Fruit fly (Drosophila melanogaster) whole organism, embryonic: Measurements from ENCODE around the gene CG32772.

Source experiments
- Ada2b ChIP-seq: fragments of 200-800 bp; sonication (Bioruptor generic); IDR thresholded peaks from 2 replicates; pipeline ENCODE4 v1.3.6; 2022; ENCODE audit warnings: missing biosample characterization, missing genetic modification characterization
- Bdp1 ChIP-seq: fragments of 200-800 bp; sonication (Bioruptor generic); optimal IDR thresholded peaks from 3 replicates; lab custom pipeline; 2016; ENCODE audit warnings: missing biosample characterization, missing genetic modification characterization
- Blimp-1 ChIP-seq: fragments of 200-800 bp; sonication (Bioruptor generic); optimal IDR thresholded peaks from 3 replicates; lab custom pipeline; 2018; ENCODE audit warnings: missing biosample characterization, missing genetic modification characterization, mild to moderate bottlenecking, moderate library complexity, missing genetic modification reagents
- CG1024 ChIP-seq: fragments of 200-800 bp; sonication (Bioruptor generic); IDR thresholded peaks from 2 replicates; pipeline ENCODE4 v1.3.6; 2022; ENCODE audit warnings: missing biosample characterization, missing genetic modification characterization
- CG10654 ChIP-seq: fragments of 200-800 bp; sonication (Bioruptor generic); optimal IDR thresholded peaks from 2 replicates; lab custom pipeline; 2016; ENCODE audit warnings: missing biosample characterization, missing genetic modification characterization
- CG11093 ChIP-seq: fragments of 200-800 bp; sonication (Bioruptor generic); IDR thresholded peaks from 3 replicates; pipeline ENCODE4 v1.3.6; 2022; ENCODE audit warnings: missing biosample characterization, missing genetic modification characterization
- CG11247 ChIP-seq: fragments of 200-800 bp; sonication (Bioruptor generic); IDR thresholded peaks from 2 replicates; pipeline ENCODE4 v1.3.6; 2022; ENCODE audit warnings: missing biosample characterization, missing genetic modification characterization
- CG12769 ChIP-seq: fragments of 200-800 bp; sonication (Bioruptor generic); optimal IDR thresholded peaks from 2 replicates; lab custom pipeline; 2019; ENCODE audit warnings: missing biosample characterization, mild to moderate bottlenecking, missing genetic modification characterization, moderate library complexity
- CG14710 ChIP-seq: fragments of 200-800 bp; sonication (Bioruptor generic); optimal IDR thresholded peaks from 3 replicates; lab custom pipeline; 2019; ENCODE audit warnings: missing biosample characterization, mild to moderate bottlenecking, missing genetic modification characterization, moderate library complexity
- CG15601 ChIP-seq: fragments of 200-800 bp; sonication (Bioruptor generic); optimal IDR thresholded peaks from 3 replicates; lab custom pipeline; 2019; ENCODE audit warnings: missing biosample characterization, mild to moderate bottlenecking, missing genetic modification characterization, moderate library complexity
- CG16863 ChIP-seq: fragments of 200-800 bp; sonication (Bioruptor generic); optimal IDR thresholded peaks from 3 replicates; lab custom pipeline; 2016; ENCODE audit warnings: missing biosample characterization, missing genetic modification characterization
- CG17612 ChIP-seq: fragments of 200-800 bp; sonication (Bioruptor generic); IDR thresholded peaks from 2 replicates; pipeline ENCODE4 v1.3.6; 2022; ENCODE audit warnings: missing biosample characterization, missing genetic modification characterization
- CG17802 ChIP-seq: fragments of 200-800 bp; sonication (Bioruptor generic); optimal IDR thresholded peaks from 2 replicates; lab custom pipeline; 2018; ENCODE audit warnings: missing biosample characterization, mild to moderate bottlenecking, missing genetic modification characterization, moderate library complexity
- CG2712 ChIP-seq: fragments of 200-800 bp; optimal IDR thresholded peaks from 3 replicates; lab custom pipeline; 2019; ENCODE audit warnings: missing biosample characterization, mild to moderate bottlenecking, missing genetic modification characterization, moderate library complexity
- CG30431 ChIP-seq: fragments of 200-800 bp; sonication (Bioruptor generic); optimal IDR thresholded peaks from 2 replicates; lab custom pipeline; 2017; ENCODE audit warnings: missing biosample characterization, missing genetic modification characterization
- CG3163 ChIP-seq: fragments of 200-800 bp; sonication (Bioruptor generic); optimal IDR thresholded peaks from 3 replicates; lab custom pipeline; 2016; ENCODE audit warnings: missing biosample characterization, missing genetic modification characterization
- CG3281 ChIP-seq: fragments of 200-800 bp; sonication (Bioruptor generic); optimal IDR thresholded peaks from 3 replicates; lab custom pipeline; 2017; ENCODE audit warnings: missing biosample characterization, mild to moderate bottlenecking, missing genetic modification characterization
- CG43689 ChIP-seq: fragments of 200-800 bp; sonication (Bioruptor generic); IDR thresholded peaks from 2 replicates; pipeline ENCODE4 v1.3.6; 2022; ENCODE audit warnings: missing biosample characterization, missing genetic modification characterization
- CG4707 ChIP-seq: fragments of 200-800 bp; sonication (Bioruptor generic); optimal IDR thresholded peaks from 2 replicates; lab custom pipeline; 2018; ENCODE audit warnings: missing biosample characterization, mild to moderate bottlenecking, missing genetic modification characterization, moderate library complexity
- CG8359 ChIP-seq: fragments of 200-800 bp; sonication (Bioruptor generic); optimal IDR thresholded peaks from 2 replicates; lab custom pipeline; 2017; ENCODE audit warnings: missing biosample characterization, mild to moderate bottlenecking, missing genetic modification characterization, borderline replicate concordance
- CG8924 ChIP-seq: fragments of 200-800 bp; optimal IDR thresholded peaks from 3 replicates; lab custom pipeline; 2019; ENCODE audit warnings: missing biosample characterization, mild to moderate bottlenecking, missing genetic modification characterization, moderate library complexity
- Dip2 ChIP-seq: fragments of 200-800 bp; sonication (Bioruptor generic); IDR thresholded peaks from 2 replicates; pipeline ENCODE4 v1.3.6; 2022; ENCODE audit warnings: missing biosample characterization, missing genetic modification characterization
- Ets97D ChIP-seq: fragments of 200-800 bp; sonication (Bioruptor generic); optimal IDR thresholded peaks from 3 replicates; lab custom pipeline; 2016; ENCODE audit warnings: missing biosample characterization, missing genetic modification characterization
- Fer2 ChIP-seq: fragments of 200-800 bp; sonication (Bioruptor generic); optimal IDR thresholded peaks from 2 replicates; lab custom pipeline; 2018; ENCODE audit warnings: missing biosample characterization, mild to moderate bottlenecking, missing genetic modification characterization, moderate library complexity
- Gsc ChIP-seq: fragments of 200-800 bp; sonication (Bioruptor generic); IDR thresholded peaks from 2 replicates; pipeline ENCODE4 v1.3.6; 2022; ENCODE audit warnings: missing biosample characterization, missing genetic modification characterization
- Hr3 ChIP-seq: fragments of 200-800 bp; sonication (Bioruptor generic); optimal IDR thresholded peaks from 3 replicates; lab custom pipeline; 2016; ENCODE audit warnings: missing biosample characterization, missing genetic modification characterization
- Mad ChIP-seq: fragments of 200-800 bp; sonication (Bioruptor generic); optimal IDR thresholded peaks from 2 replicates; lab custom pipeline; 2016; ENCODE audit warnings: missing biosample characterization, missing genetic modification characterization
- NK7.1 ChIP-seq: fragments of 200-800 bp; sonication (Bioruptor generic); optimal IDR thresholded peaks from 3 replicates; lab custom pipeline; 2016; ENCODE audit warnings: missing biosample characterization, missing genetic modification characterization
- Sox102F ChIP-seq: fragments of 200-800 bp; sonication (Bioruptor generic); optimal IDR thresholded peaks from 2 replicates; lab custom pipeline; 2018; ENCODE audit warnings: missing biosample characterization, mild to moderate bottlenecking, missing genetic modification characterization, moderate library complexity
- ash1 ChIP-seq: fragments of 200-800 bp; sonication (Bioruptor generic); optimal IDR thresholded peaks from 2 replicates; lab custom pipeline; 2018; ENCODE audit warnings: missing biosample characterization, mild to moderate bottlenecking, missing genetic modification characterization
- bigmax ChIP-seq: fragments of 200-800 bp; sonication (Bioruptor generic); optimal IDR thresholded peaks from 2 replicates; lab custom pipeline; 2018; ENCODE audit warnings: missing biosample characterization, mild to moderate bottlenecking, missing genetic modification characterization
- cad ChIP-seq: fragments of >200 bp; optimal IDR thresholded peaks from 2 replicates; lab custom pipeline; 2017; ENCODE audit warnings: missing biosample characterization, missing genetic modification characterization
- da ChIP-seq: fragments of 200-800 bp; sonication (Bioruptor generic); optimal IDR thresholded peaks from 2 replicates; lab custom pipeline; 2016; ENCODE audit warnings: missing biosample characterization, missing genetic modification characterization
- dpn ChIP-seq, 2 experiments: fragments of 200-800 bp; sonication (Bioruptor generic); optimal IDR thresholded peaks; 3 replicates each; lab custom pipeline; 2016; ENCODE audit warnings: missing biosample characterization in 2 of 2, missing genetic modification characterization in 2 of 2
- ems ChIP-seq: fragments of 200-800 bp; sonication (Bioruptor generic); optimal IDR thresholded peaks from 3 replicates; lab custom pipeline; 2016; ENCODE audit warnings: missing biosample characterization, missing genetic modification characterization
- eve ChIP-seq, 2 experiments: fragments of >200 bp; optimal IDR thresholded peaks; 2 replicates each; lab custom pipeline; 2017; ENCODE audit warnings: missing biosample characterization in 2 of 2, missing genetic modification characterization in 2 of 2
- ewg ChIP-seq: fragments of 200-800 bp; sonication (Bioruptor generic); optimal IDR thresholded peaks from 3 replicates; lab custom pipeline; 2017; ENCODE audit warnings: mild to moderate bottlenecking, missing biosample characterization, missing genetic modification reagents, missing genetic modification characterization
- eyg ChIP-seq: fragments of 200-800 bp; sonication (Bioruptor generic); optimal IDR thresholded peaks from 3 replicates; lab custom pipeline; 2016; ENCODE audit warnings: missing biosample characterization, missing genetic modification characterization
- fd3F ChIP-seq: fragments of 200-800 bp; sonication (Bioruptor generic); optimal IDR thresholded peaks from 2 replicates; lab custom pipeline; 2018; ENCODE audit warnings: missing biosample characterization, mild to moderate bottlenecking, missing genetic modification characterization, moderate library complexity
- gro ChIP-seq: fragments of 200-800 bp; sonication (Bioruptor generic); optimal IDR thresholded peaks from 2 replicates; lab custom pipeline; 2016; ENCODE audit warnings: missing biosample characterization, missing genetic modification characterization
- lmd ChIP-seq: fragments of 200-800 bp; sonication (Bioruptor generic); IDR thresholded peaks from 2 replicates; pipeline ENCODE4 v1.3.6; 2022; ENCODE audit warnings: missing biosample characterization, missing genetic modification characterization
- maf-S ChIP-seq: fragments of 200-800 bp; sonication (Bioruptor generic); optimal IDR thresholded peaks from 2 replicates; lab custom pipeline; 2016; ENCODE audit warnings: missing biosample characterization, missing genetic modification characterization
- mirr ChIP-seq: fragments of 200-800 bp; sonication (Bioruptor generic); optimal IDR thresholded peaks from 3 replicates; lab custom pipeline; 2018; ENCODE audit warnings: missing biosample characterization, mild to moderate bottlenecking, missing genetic modification characterization
- mld ChIP-seq: fragments of 200-800 bp; sonication (Bioruptor generic); IDR thresholded peaks from 3 replicates; pipeline ENCODE4 v1.3.6; 2022; ENCODE audit warnings: missing biosample characterization, missing genetic modification characterization; ENCODE audit not compliant: partially characterized antibody
- salm ChIP-seq: fragments of 200-800 bp; sonication (Bioruptor generic); optimal IDR thresholded peaks from 2 replicates; lab custom pipeline; 2018; ENCODE audit warnings: missing biosample characterization, mild to moderate bottlenecking, missing genetic modification characterization
- sima ChIP-seq: fragments of 200-800 bp; sonication (Bioruptor generic); optimal IDR thresholded peaks from 2 replicates; lab custom pipeline; 2016; ENCODE audit warnings: missing biosample characterization, missing genetic modification characterization
- slp2 ChIP-seq: fragments of 200-800 bp; sonication (Bioruptor generic); optimal IDR thresholded peaks from 2 replicates; lab custom pipeline; 2016; ENCODE audit warnings: missing biosample characterization, missing genetic modification characterization
- tgo ChIP-seq: fragments of 200-800 bp; sonication (Bioruptor generic); IDR thresholded peaks from 3 replicates; pipeline ENCODE4 v1.3.6; 2022; ENCODE audit warnings: missing biosample characterization, missing genetic modification characterization
- tin ChIP-seq: fragments of 200-800 bp; sonication (Bioruptor generic); optimal IDR thresholded peaks from 3 replicates; lab custom pipeline; 2016; ENCODE audit warnings: missing biosample characterization, missing genetic modification characterization
- tna ChIP-seq: fragments of 200-800 bp; sonication (Bioruptor generic); IDR thresholded peaks from 2 replicates; pipeline ENCODE4 v1.3.6; 2022; ENCODE audit warnings: missing biosample characterization, missing genetic modification characterization; ENCODE audit not compliant: partially characterized antibody
- toy ChIP-seq: fragments of 200-800 bp; sonication (Bioruptor generic); IDR thresholded peaks from 2 replicates; pipeline ENCODE4 v1.3.6; 2022; ENCODE audit warnings: missing biosample characterization, missing genetic modification characterization
- yki ChIP-seq: fragments of >200 bp; optimal IDR thresholded peaks from 3 replicates; lab custom pipeline; 2018
- z ChIP-seq: fragments of 200-800 bp; sonication (Bioruptor generic); IDR thresholded peaks from 3 replicates; pipeline ENCODE4 v1.3.6; 2022; ENCODE audit warnings: missing biosample characterization, missing genetic modification characterization

CG32772 gene

DNA sequence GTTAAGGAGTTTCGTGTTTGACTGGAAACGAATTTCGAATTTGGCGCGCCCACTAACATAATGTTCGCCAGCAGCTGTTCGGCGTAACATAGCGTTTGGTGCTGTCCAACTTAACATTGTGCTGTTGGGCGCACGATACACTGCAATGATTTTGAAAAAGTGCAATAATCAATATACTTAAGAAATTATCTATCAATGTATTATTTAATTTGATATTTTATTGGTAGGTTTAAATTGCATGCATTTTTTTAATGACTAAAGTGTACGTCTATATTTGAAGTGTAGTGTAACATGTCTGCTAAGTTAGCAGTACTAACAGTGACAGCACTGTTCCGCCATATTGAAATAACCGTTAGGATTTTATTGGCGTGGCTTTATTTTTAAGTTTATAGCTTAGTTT is 2.3 kb upstream of the CG32772 start, which contains the start of gene CG6927 (continued):
- TF ChIP-seq CG12769 (tag; lab: Kevin White, UChicago) (peak; percentile 67), Bdp1 (no peak), fd3F (GFP tag; lab: Kevin White, UChicago) (peak; percentile 55), CG11093 (GFP tag; lab: Robert Waterston, UW) (peak; percentile 90), Fer2 (tag; lab: Kevin White, UChicago) (no peak), CG1024 (GFP tag; lab: Robert Waterston, UW) (peak; percentile 81), bigmax (GFP tag; lab: Kevin White, UChicago) (no peak), CG8924 (tag; lab: Kevin White, UChicago) (peak; percentile 54), Blimp-1 (GFP tag; lab: Kevin White, UChicago) (peak; percentile 52), CG4707 (GFP tag; lab: Kevin White, UChicago) (no peak), CG11247 (GFP tag; lab: Robert Waterston, UW) (peak; percentile 85), ems (no peak), ewg (GFP tag; lab: Kevin White, UChicago) (peak; percentile 29), mirr (GFP tag; lab: Kevin White, UChicago) (no peak), dpn (GFP tag; optimal IDR thresholded peaks at IDR 0.05; lab: Kevin White, UChicago) (peak; percentile 70 to 72), Sox102F (GFP tag; lab: Kevin White, UChicago) (peak; percentile 76), Ada2b (GFP tag; lab: Robert Waterston, UW) (peak; percentile 89), CG17612 (GFP tag; lab: Robert Waterston, UW) (peak; percentile 35; the same call in 1 of the 2 replicates), Gsc (GFP tag; lab: Robert Waterston, UW) (peak; percentile 68), NK7.1 (GFP tag; lab: Kevin White, UChicago) (no peak), mld (no peak), cad (GFP tag; lab: Kevin White, UChicago) (no peak), CG17802 (no peak), sima (GFP tag; lab: Kevin White, UChicago) (no peak), Mad (GFP tag; lab: Kevin White, UChicago) (no peak), ash1 (GFP tag; lab: Kevin White, UChicago) (no peak), eyg (GFP tag; lab: Kevin White, UChicago) (no peak), CG2712 (peak; percentile 76), CG3281 (GFP tag; lab: Kevin White, UChicago) (peak; percentile 35), Ets97D (GFP tag; lab: Kevin White, UChicago) (no peak), CG10654 (GFP tag; lab: Kevin White, UChicago) (peak; percentile 2), Hr3 (peak; percentile 50), CG43689 (GFP tag; lab: Robert Waterston, UW) (peak; percentile 64), gro (peak; percentile 17), salm (tag; lab: Kevin White, UChicago) (no peak), yki (lab: Kevin White, UChicago) (no peak), lmd (GFP tag; lab: Robert Waterston, UW) (peak; percentile 93), maf-S (GFP tag; lab: Kevin White, UChicago) (no peak), toy (GFP tag; lab: Robert Waterston, UW) (peak; percentile 63), tin (GFP tag; lab: Kevin White, UChicago) (no peak), CG15601 (tag; lab: Kevin White, UChicago) (peak; percentile 41), tna (GFP tag; lab: Robert Waterston, UW) (no peak), da (GFP tag; lab: Kevin White, UChicago) (no peak), CG14710 (tag; lab: Kevin White, UChicago) (peak; percentile 55), CG16863 (GFP tag; lab: Kevin White, UChicago) (no peak), CG30431 (GFP tag; lab: Kevin White, UChicago) (peak; percentile 28), Dip2 (GFP tag; lab: Robert Waterston, UW) (no peak), eve (GFP tag; optimal IDR thresholded peaks at IDR 0.05; lab: Kevin White, UChicago) (no peak), z (GFP tag; lab: Robert Waterston, UW) (no peak), slp2 (GFP tag; lab: Kevin White, UChicago) (no peak), tgo (GFP tag; lab: Robert Waterston, UW) (peak; percentile 95), CG3163 (GFP tag; lab: Kevin White, UChicago) (no peak), CG8359 (GFP tag; lab: Kevin White, UChicago) (no peak)
